Fruit fly (Drosophila melanogaster): ENCODE results near the gene NP15.6.

Gene NP15.6

DNA sequence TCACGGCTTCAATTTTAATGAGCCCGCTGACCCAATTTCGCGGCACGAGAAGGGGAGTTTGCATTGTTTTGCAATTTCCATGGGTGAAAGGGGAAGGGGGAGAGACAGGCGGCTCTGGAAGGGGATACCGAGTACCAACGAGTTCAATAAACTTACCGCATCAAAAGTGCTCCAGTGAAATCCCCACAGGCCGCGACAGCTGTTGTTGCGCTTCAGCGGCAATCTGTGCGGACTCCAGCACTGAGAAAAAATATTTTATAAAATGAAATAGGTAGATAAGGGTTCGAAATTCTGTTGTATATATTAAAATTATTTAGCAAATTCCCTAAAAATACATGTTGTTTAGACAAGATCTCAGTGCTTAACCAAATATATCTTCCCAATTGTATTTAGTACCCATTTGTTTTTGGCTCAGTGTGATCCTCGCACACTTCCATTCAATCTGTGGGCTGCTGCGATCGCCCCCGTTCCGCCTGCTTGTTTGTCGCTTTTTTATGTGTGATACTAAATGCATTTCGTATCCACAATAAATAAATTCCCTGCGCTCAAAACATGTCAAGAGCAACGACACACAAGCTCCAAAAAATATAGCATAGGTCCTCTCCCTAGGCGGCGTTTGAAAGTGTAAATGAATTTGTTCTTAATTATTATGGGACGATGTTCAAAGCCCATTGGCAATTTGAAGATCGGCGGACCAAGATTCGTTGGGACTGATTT is 31.5 kb upstream of the NP15.6 start (continued):
- peak; percentile 10; the same call in 1 of the 2 replicates for TF ChIP-seq CG9215 (GFP tag; IDR thresholded peaks at IDR 0.05)
- TF ChIP-seq Stat92E (GFP tag; optimal IDR thresholded peaks at IDR 0.05) = no peak
- no peak for TF ChIP-seq CG18011 (GFP tag; optimal IDR thresholded peaks at IDR 0.05)
- no peak for TF ChIP-seq wek (GFP tag; optimal IDR thresholded peaks at IDR 0.05)
- TF ChIP-seq tio (GFP tag; optimal IDR thresholded peaks at IDR 0.05) = peak; percentile 49
- TF ChIP-seq Antp (GFP tag; optimal IDR thresholded peaks at IDR 0.05) = peak; percentile 49
- TF ChIP-seq bcd (GFP tag; optimal IDR thresholded peaks at IDR 0.05) = peak; percentile 74
- TF ChIP-seq Bgb (GFP tag; IDR thresholded peaks at IDR 0.05; ENCODE audit: partially characterized antibody) = no peak
- peak; percentile 56 for TF ChIP-seq NK7.1 (GFP tag; optimal IDR thresholded peaks at IDR 0.05)
- peak; percentile 73 for TF ChIP-seq CG15601 (tag; optimal IDR thresholded peaks at IDR 0.05)
- TF ChIP-seq Hmr (GFP tag; optimal IDR thresholded peaks at IDR 0.05) = no peak
- TF ChIP-seq ham (GFP tag; IDR thresholded peaks at IDR 0.05) = no peak
- no peak for TF ChIP-seq dm (GFP tag; optimal IDR thresholded peaks at IDR 0.05)
- TF ChIP-seq BEAF-32 (GFP tag; optimal IDR thresholded peaks at IDR 0.05) = no peak
- no peak for TF ChIP-seq cas (GFP tag; IDR thresholded peaks at IDR 0.05)
- peak; percentile 56 for TF ChIP-seq Atf-2 (GFP tag; optimal IDR thresholded peaks at IDR 0.05)
- 0 out of 3 replicates have a peak, but pooled peaks have one; percentile 37 for TF ChIP-seq CG2889 (GFP tag; IDR thresholded peaks at IDR 0.05)
- peak; percentile 48 for TF ChIP-seq Dek (tag; optimal IDR thresholded peaks at IDR 0.05)
- no peak for TF ChIP-seq sc (optimal IDR thresholded peaks at IDR 0.05)
- peak; percentile 73 for TF ChIP-seq sc (GFP tag; optimal IDR thresholded peaks at IDR 0.05)
- TF ChIP-seq corto (GFP tag; optimal IDR thresholded peaks at IDR 0.05) = peak; percentile 2
- peak; percentile 75 for TF ChIP-seq CG17385 (GFP tag; optimal IDR thresholded peaks at IDR 0.05)
- TF ChIP-seq CG2116 (GFP tag; optimal IDR thresholded peaks at IDR 0.05) = peak; percentile 41
- TF ChIP-seq CG14710 (tag; optimal IDR thresholded peaks at IDR 0.05) = peak; percentile 80
- no peak for TF ChIP-seq kni (GFP tag; optimal IDR thresholded peaks at IDR 0.05)
- no peak for TF ChIP-seq cad (GFP tag; optimal IDR thresholded peaks at IDR 0.05)
- no peak for TF ChIP-seq schlank (tag; optimal IDR thresholded peaks at IDR 0.05)
- 0 out of 2 replicates have a peak, but pooled peaks have one; percentile 22 for TF ChIP-seq CG3847 (GFP tag; IDR thresholded peaks at IDR 0.05)
- peak in 1 of 2 experiments; percentile 60 for TF ChIP-seq Hr78 (GFP tag; optimal IDR thresholded peaks at IDR 0.05)
- TF ChIP-seq CG8290 (GFP tag; optimal IDR thresholded peaks at IDR 0.05) = peak; percentile 7
- TF ChIP-seq CG8290 (tag; optimal IDR thresholded peaks at IDR 0.05) = no peak
- peak; percentile 70 for TF ChIP-seq Hsf (GFP tag; optimal IDR thresholded peaks at IDR 0.05)
- TF ChIP-seq emc (GFP tag; optimal IDR thresholded peaks at IDR 0.05) = no peak
- TF ChIP-seq shn (GFP tag; optimal IDR thresholded peaks at IDR 0.05) = no peak
- peak; percentile 86 for TF ChIP-seq Med (GFP tag)
- TF ChIP-seq Ravus (GFP tag; IDR thresholded peaks at IDR 0.05) = peak; percentile 49
- TF ChIP-seq pfk (GFP tag; optimal IDR thresholded peaks at IDR 0.05) = no peak
- 0 out of 2 replicates have a peak, but pooled peaks have one; percentile 38 for TF ChIP-seq klu (GFP tag; IDR thresholded peaks at IDR 0.05)
- TF ChIP-seq Pdp1 (GFP tag; optimal IDR thresholded peaks at IDR 0.05) = peak; percentile 44 to 52
- TF ChIP-seq CG12071 (GFP tag; optimal IDR thresholded peaks at IDR 0.05) = peak; percentile 47
- peak; percentile 77 for TF ChIP-seq ewg (GFP tag; optimal IDR thresholded peaks at IDR 0.05)
- TF ChIP-seq CG13424 (tag; optimal IDR thresholded peaks at IDR 0.05) = peak; percentile 82
- peak; percentile 75 for TF ChIP-seq esg (GFP tag; conservative IDR thresholded peaks at IDR 0.05)
- no peak for TF ChIP-seq sug (tag; optimal IDR thresholded peaks at IDR 0.05)
- peak; percentile 90 for TF ChIP-seq CG31441 (GFP tag; IDR thresholded peaks at IDR 0.05)
- TF ChIP-seq Ada2b (GFP tag; IDR thresholded peaks at IDR 0.05) = peak; percentile 83
- peak; percentile 67 for TF ChIP-seq Aef1 (GFP tag; IDR thresholded peaks at IDR 0.05)
- TF ChIP-seq Mrtf (GFP tag; IDR thresholded peaks at IDR 0.05) = peak; percentile 55; the same call in 1 of the 3 replicates
- TF ChIP-seq Drgx (GFP tag; IDR thresholded peaks at IDR 0.05) = peak; percentile 88

All from whole organism, embryonic.